Worm (Caenorhabditis elegans): ENCODE measurements around the gene F47E1.20.
A peak's percentile ranks its signal among the peaks of the same experiment; 100 is the strongest.

Gene F47E1.20

ce11 chrX:9085864-9086263, 37.1 kb downstream of the F47E1.20 start:
- peak; percentile 72 for TF ChIP-seq unc-55 (GFP tag; optimal IDR thresholded peaks at IDR 0.05)
- no peak for TF ChIP-seq ama-1 (optimal IDR thresholded peaks at IDR 0.05)
- no peak for TF ChIP-seq madf-2 (tag; optimal IDR thresholded peaks at IDR 0.05)

- TF ChIP-seq K02D7.2 (tag; optimal IDR thresholded peaks at IDR 0.05) (no peak), pha-2 (tag; optimal IDR thresholded peaks at IDR 0.05) (no peak), ceh-19 (GFP tag; optimal IDR thresholded peaks at IDR 0.05) (no peak), pqm-1 (tag; optimal IDR thresholded peaks at IDR 0.05) (no peak), pha-4 (tag; optimal IDR thresholded peaks at IDR 0.05) (no peak), odd-2 (tag; optimal IDR thresholded peaks at IDR 0.05) (no peak), K09A11.1 (tag; optimal IDR thresholded peaks at IDR 0.05; ENCODE audit: insufficient read depth) (no peak), F13H6.1 (tag; optimal IDR thresholded peaks at IDR 0.05) (no peak), unc-3 (GFP tag; conservative IDR thresholded peaks at IDR 0.05) (no peak), unc-3 (tag; optimal IDR thresholded peaks at IDR 0.05) (no peak), eyg-1 (tag; optimal IDR thresholded peaks at IDR 0.05) (no peak), dve-1 (tag; optimal IDR thresholded peaks at IDR 0.05) (no peak), ceh-30 (tag; optimal IDR thresholded peaks at IDR 0.05) (no peak)
These were observed 39.9 kb downstream of the F47E1.20 start for ce11 chrX:9088620-9089019.

ce11 chrX:9089536-9089935, 40.8 kb downstream of the F47E1.20 start:
- TF ChIP-seq nfya-1 (tag; optimal IDR thresholded peaks at IDR 0.05) (peak; percentile 22), eyg-1 (tag; optimal IDR thresholded peaks at IDR 0.05) (no peak), ceh-14 (tag; optimal IDR thresholded peaks at IDR 0.05) (no peak), odd-2 (tag; optimal IDR thresholded peaks at IDR 0.05) (no peak), ttx-3 (tag; optimal IDR thresholded peaks at IDR 0.05) (no peak), ceh-19 (GFP tag; optimal IDR thresholded peaks at IDR 0.05) (no peak), fkh-10 (GFP tag; optimal IDR thresholded peaks at IDR 0.05) (no peak), ceh-31 (tag; optimal IDR thresholded peaks at IDR 0.05) (peak; percentile 57), mec-3 (tag; optimal IDR thresholded peaks at IDR 0.05; ENCODE audit: borderline replicate concordance) (no peak), hlh-30 (tag; optimal IDR thresholded peaks at IDR 0.05; ENCODE audit: insufficient read depth) (peak; percentile 33), tbx-2 (tag; optimal IDR thresholded peaks at IDR 0.05) (no peak), Y22D7AL.16 (tag; optimal IDR thresholded peaks at IDR 0.05) (no peak), ceh-22 (tag; optimal IDR thresholded peaks at IDR 0.05) (no peak), pros-1 (tag; optimal IDR thresholded peaks at IDR 0.05) (no peak), ets-4 (tag; optimal IDR thresholded peaks at IDR 0.05) (no peak), sox-4 (tag; optimal IDR thresholded peaks at IDR 0.05) (no peak), dmd-4 (tag; optimal IDR thresholded peaks at IDR 0.05; ENCODE audit: borderline replicate concordance) (no peak), pqm-1 (tag; optimal IDR thresholded peaks at IDR 0.05) (no peak), elt-4 (tag; optimal IDR thresholded peaks at IDR 0.05) (no peak), elt-2 (tag; optimal IDR thresholded peaks at IDR 0.05) (no peak), unc-42 (tag; optimal IDR thresholded peaks at IDR 0.05) (no peak), pha-2 (tag; optimal IDR thresholded peaks at IDR 0.05) (no peak), ahr-1 (tag; optimal IDR thresholded peaks at IDR 0.05) (no peak), ceh-34 (tag; optimal IDR thresholded peaks at IDR 0.05) (no peak), ceh-30 (tag; optimal IDR thresholded peaks at IDR 0.05) (no peak), pha-4 (tag; optimal IDR thresholded peaks at IDR 0.05) (no peak), unc-86 (tag; optimal IDR thresholded peaks at IDR 0.05) (no peak), lim-6 (tag; optimal IDR thresholded peaks at IDR 0.05) (no peak), unc-3 (GFP tag; conservative IDR thresholded peaks at IDR 0.05) (no peak), unc-3 (tag; optimal IDR thresholded peaks at IDR 0.05) (no peak), che-1 (tag; optimal IDR thresholded peaks at IDR 0.05) (no peak), madf-2 (tag; optimal IDR thresholded peaks at IDR 0.05) (no peak), ref-2 (tag; optimal IDR thresholded peaks at IDR 0.05) (peak; percentile 41), K09A11.1 (tag; optimal IDR thresholded peaks at IDR 0.05; ENCODE audit: insufficient read depth) (no peak)

Data from whole organism, late embryonic.